Worm (Caenorhabditis elegans): ENCODE measurements around the gene H25K10.1.

DNA sequence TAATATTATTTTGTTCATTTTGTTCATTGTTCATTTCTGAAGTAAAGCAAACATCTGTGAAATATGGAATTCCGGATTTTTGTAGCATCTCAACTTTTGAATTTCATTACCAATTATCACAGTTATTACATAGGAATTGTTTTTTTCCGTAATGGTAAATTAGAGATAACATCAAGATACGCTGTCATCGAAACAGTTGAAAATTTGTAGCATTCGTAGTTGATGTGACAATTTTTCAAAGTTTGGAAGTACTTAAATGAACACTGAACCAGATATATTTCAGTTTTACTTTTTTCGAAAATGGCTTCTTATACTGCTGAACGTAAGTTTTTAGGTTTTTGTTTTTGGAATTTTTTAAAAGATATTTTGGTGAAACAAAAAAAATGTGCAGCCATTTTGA lies 23.6 kb downstream of the H25K10.1 start, which contains the start of gene H25K10.4:
- no peak for TF ChIP-seq T22C8.4 (GFP tag; IDR thresholded peaks at IDR 0.05)
- no peak for TF ChIP-seq ztf-29 (GFP tag; IDR thresholded peaks at IDR 0.05)
- TF ChIP-seq ztf-23 (GFP tag; IDR thresholded peaks at IDR 0.05) = no peak
- no peak for TF ChIP-seq klf-2 (GFP tag; conservative IDR thresholded peaks at IDR 0.05)
- TF ChIP-seq flt-1 (GFP tag; IDR thresholded peaks at IDR 0.05) = no peak
- no peak for TF ChIP-seq cog-1 (tag; optimal IDR thresholded peaks at IDR 0.05)
- TF ChIP-seq ref-1 (GFP tag; conservative IDR thresholded peaks at IDR 0.05) = no peak
- TF ChIP-seq med-1 (GFP tag; optimal IDR thresholded peaks at IDR 0.05; ENCODE audit: insufficient read depth) = no peak
- no peak for TF ChIP-seq tab-1 (GFP tag; IDR thresholded peaks at IDR 0.05)
